Fruit fly (Drosophila melanogaster) whole organism, embryonic: Measurements from ENCODE around the gene CG18262.

Experiments
- Asciz ChIP-seq: fragments of 200-800 bp; sonication (Bioruptor generic); optimal IDR thresholded peaks from 2 replicates; lab custom pipeline; 2017; ENCODE audit warnings: missing biosample characterization, mild to moderate bottlenecking, missing genetic modification characterization, missing genetic modification reagents
- CG10959 ChIP-seq: fragments of 200-800 bp; sonication (Bioruptor generic); IDR thresholded peaks from 2 replicates; pipeline ENCODE4 v1.3.6; 2022; ENCODE audit warnings: missing biosample characterization, missing genetic modification characterization
- CG11456 ChIP-seq: fragments of 200-800 bp; sonication (Bioruptor generic); IDR thresholded peaks from 3 replicates; pipeline ENCODE4 v1.3.6; 2022; ENCODE audit warnings: missing biosample characterization, missing genetic modification characterization
- CG12391 ChIP-seq: fragments of 200-800 bp; sonication (Bioruptor generic); optimal IDR thresholded peaks from 3 replicates; lab custom pipeline; 2018; ENCODE audit warnings: missing biosample characterization, mild to moderate bottlenecking, missing genetic modification characterization, moderate library complexity
- CG12659 ChIP-seq: fragments of 200-800 bp; sonication (Bioruptor generic); optimal IDR thresholded peaks from 3 replicates; lab custom pipeline; 2017; ENCODE audit warnings: mild to moderate bottlenecking, missing biosample characterization, missing genetic modification reagents, missing genetic modification characterization
- CG14710 ChIP-seq: fragments of 200-800 bp; sonication (Bioruptor generic); optimal IDR thresholded peaks from 3 replicates; lab custom pipeline; 2019; ENCODE audit warnings: missing biosample characterization, mild to moderate bottlenecking, missing genetic modification characterization, moderate library complexity
- CG16779 ChIP-seq: fragments of 200-800 bp; sonication (Bioruptor generic); IDR thresholded peaks from 2 replicates; pipeline ENCODE4 v1.3.6; 2022; ENCODE audit warnings: missing biosample characterization, missing genetic modification characterization
- CG16813 ChIP-seq: fragments of 200-800 bp; sonication (Bioruptor generic); IDR thresholded peaks from 3 replicates; pipeline ENCODE4 v1.3.6; 2022; ENCODE audit warnings: missing biosample characterization, missing genetic modification characterization; ENCODE audit not compliant: partially characterized antibody
- CG16815 ChIP-seq: fragments of 200-800 bp; sonication (Bioruptor generic); optimal IDR thresholded peaks from 3 replicates; lab custom pipeline; 2017; ENCODE audit warnings: missing biosample characterization, mild to moderate bottlenecking, missing genetic modification characterization
- CG17385 ChIP-seq: fragments of 200-800 bp; sonication (Bioruptor generic); optimal IDR thresholded peaks from 3 replicates; lab custom pipeline; 2018; ENCODE audit warnings: missing biosample characterization, mild to moderate bottlenecking, missing genetic modification characterization
- CG17912 ChIP-seq: fragments of 200-800 bp; sonication (Bioruptor generic); optimal IDR thresholded peaks from 2 replicates; lab custom pipeline; 2018; ENCODE audit warnings: missing biosample characterization, mild to moderate bottlenecking, missing genetic modification characterization
- CG18262 ChIP-seq: fragments of 200-800 bp; optimal IDR thresholded peaks from 3 replicates; lab custom pipeline; 2019; ENCODE audit warnings: missing biosample characterization, mild to moderate bottlenecking, missing genetic modification characterization, moderate library complexity
- CG2712 ChIP-seq: fragments of 200-800 bp; optimal IDR thresholded peaks from 3 replicates; lab custom pipeline; 2019; ENCODE audit warnings: missing biosample characterization, mild to moderate bottlenecking, missing genetic modification characterization, moderate library complexity
- CG31224 ChIP-seq: fragments of 200-800 bp; sonication (Bioruptor generic); IDR thresholded peaks from 2 replicates; pipeline ENCODE4 v1.3.6; 2022; ENCODE audit warnings: missing biosample characterization, missing genetic modification characterization
- CG31365 ChIP-seq: fragments of 200-800 bp; sonication (Bioruptor generic); optimal IDR thresholded peaks from 2 replicates; lab custom pipeline; 2018; ENCODE audit warnings: missing biosample characterization, mild to moderate bottlenecking, missing genetic modification characterization
- CG34224 ChIP-seq: fragments of 200-800 bp; sonication (Bioruptor generic); IDR thresholded peaks from 3 replicates; pipeline ENCODE4 v1.3.6; 2022; ENCODE audit warnings: missing biosample characterization, missing genetic modification characterization; ENCODE audit not compliant: partially characterized antibody
- CG34376 ChIP-seq: fragments of 200-800 bp; sonication (Bioruptor generic); optimal IDR thresholded peaks from 2 replicates; lab custom pipeline; 2018; ENCODE audit warnings: missing biosample characterization, mild to moderate bottlenecking, missing genetic modification characterization
- CG34422 ChIP-seq: fragments of 200-800 bp; sonication (Bioruptor generic); IDR thresholded peaks from 3 replicates; pipeline ENCODE4 v1.3.6; 2022; ENCODE audit warnings: missing biosample characterization, missing genetic modification characterization
- CG4854 ChIP-seq: fragments of 200-800 bp; sonication (Bioruptor generic); optimal IDR thresholded peaks from 2 replicates; lab custom pipeline; 2016; ENCODE audit warnings: missing biosample characterization, missing genetic modification characterization, inconsistent platforms
- CG6854 ChIP-seq: fragments of 200-800 bp; sonication (Bioruptor generic); optimal IDR thresholded peaks from 3 replicates; lab custom pipeline; 2017; ENCODE audit warnings: missing biosample characterization, mild to moderate bottlenecking, missing genetic modification characterization
- CG7839 ChIP-seq: fragments of 200-800 bp; sonication (Bioruptor generic); optimal IDR thresholded peaks from 3 replicates; lab custom pipeline; 2018; ENCODE audit warnings: missing biosample characterization, mild to moderate bottlenecking, missing genetic modification characterization, moderate library complexity
- CG8290 ChIP-seq, 3 experiments: fragments of 200-800 bp; sonication (Bioruptor generic); optimal IDR thresholded peaks; 2 replicates each; lab custom pipeline; 2016 to 2019; ENCODE audit warnings: missing biosample characterization in 3 of 3, missing genetic modification characterization in 3 of 3, mild to moderate bottlenecking in 2 of 3, moderate library complexity in 1 of 3
- CG9876 ChIP-seq: fragments of 200-800 bp; sonication (Bioruptor generic); optimal IDR thresholded peaks from 2 replicates; lab custom pipeline; 2016; ENCODE audit warnings: missing biosample characterization, missing genetic modification characterization
- Camta ChIP-seq: fragments of 200-800 bp; sonication (Bioruptor generic); optimal IDR thresholded peaks from 2 replicates; lab custom pipeline; 2016; ENCODE audit warnings: missing biosample characterization, missing genetic modification characterization
- CkIIα-i1 ChIP-seq: fragments of 200-800 bp; sonication (Bioruptor generic); IDR thresholded peaks from 2 replicates; pipeline ENCODE4 v1.3.6; 2022; ENCODE audit warnings: missing biosample characterization, missing genetic modification characterization
- D ChIP-seq, 2 experiments: fragments of 200-800 bp in 1 of 2; fragments of >200 bp in 1 of 2; sonication (Bioruptor generic) in 1 of 2; optimal IDR thresholded peaks; 2 replicates in 1 of 2; 3 replicates in 1 of 2; lab custom pipeline; 2017; ENCODE audit warnings: mild to moderate bottlenecking in 1 of 2, missing biosample characterization in 1 of 2, missing genetic modification characterization in 1 of 2, missing genetic modification reagents in 1 of 2
- Ets65A ChIP-seq: fragments of 200-800 bp; sonication (Bioruptor generic); peaks from one replicate; lab custom pipeline; 2016; ENCODE audit warnings: missing biosample characterization, missing genetic modification characterization
- MBD-R2 ChIP-seq: fragments of 200-800 bp; sonication (Bioruptor generic); IDR thresholded peaks from 2 replicates; pipeline ENCODE4 v1.3.6; 2022; ENCODE audit warnings: missing biosample characterization, missing genetic modification characterization
- Mes4 ChIP-seq: fragments of 200-800 bp; sonication (Bioruptor generic); optimal IDR thresholded peaks from 2 replicates; lab custom pipeline; 2016; ENCODE audit warnings: missing biosample characterization, missing genetic modification characterization
- Nf-YC ChIP-seq: fragments of 200-800 bp; optimal IDR thresholded peaks from 3 replicates; lab custom pipeline; 2019; ENCODE audit warnings: missing biosample characterization, mild to moderate bottlenecking, missing genetic modification characterization, moderate library complexity
- Ptx1 ChIP-seq: fragments of 200-800 bp; sonication (Bioruptor generic); IDR thresholded peaks from 2 replicates; pipeline ENCODE4 v1.3.6; 2022; ENCODE audit warnings: missing biosample characterization, missing genetic modification characterization
- Rx ChIP-seq: fragments of 200-800 bp; sonication (Bioruptor generic); IDR thresholded peaks from 2 replicates; pipeline ENCODE4 v1.3.6; 2022; ENCODE audit warnings: missing biosample characterization, missing genetic modification characterization
- Sox100B ChIP-seq: fragments of 200-800 bp; sonication (Bioruptor generic); optimal IDR thresholded peaks from 3 replicates; lab custom pipeline; 2018; ENCODE audit warnings: missing biosample characterization, mild to moderate bottlenecking, missing genetic modification characterization
- ap ChIP-seq: fragments of 200-800 bp; sonication (Bioruptor generic); IDR thresholded peaks from 2 replicates; pipeline ENCODE4 v1.3.6; 2022; ENCODE audit warnings: missing biosample characterization, missing genetic modification characterization
- chif ChIP-seq, 2 experiments: fragments of 200-800 bp; sonication (Bioruptor generic); optimal IDR thresholded peaks; 3 replicates each; lab custom pipeline; 2016; ENCODE audit warnings: missing biosample characterization in 2 of 2, missing genetic modification characterization in 2 of 2
- chm ChIP-seq: fragments of 200-800 bp; sonication (Bioruptor generic); IDR thresholded peaks from 2 replicates; pipeline ENCODE4 v1.3.6; 2022; ENCODE audit warnings: missing biosample characterization, missing genetic modification characterization
- croc ChIP-seq: fragments of 200-800 bp; sonication (Bioruptor generic); conservative IDR thresholded peaks from 3 replicates; pipeline ENCODE4 v1.3.6; 2022; ENCODE audit warnings: missing biosample characterization, missing genetic modification characterization
- gcm2 ChIP-seq: fragments of 200-800 bp; sonication (Bioruptor generic); optimal IDR thresholded peaks from 2 replicates; lab custom pipeline; 2016; ENCODE audit warnings: missing biosample characterization, missing genetic modification characterization
- gfzf ChIP-seq: fragments of 200-800 bp; sonication (Bioruptor generic); optimal IDR thresholded peaks from 2 replicates; lab custom pipeline; 2016; ENCODE audit warnings: missing biosample characterization, mild to moderate bottlenecking, missing genetic modification characterization, moderate library complexity
- gsb-n ChIP-seq: fragments of 200-800 bp; sonication (Bioruptor generic); optimal IDR thresholded peaks from 3 replicates; lab custom pipeline; 2018; ENCODE audit warnings: missing biosample characterization, mild to moderate bottlenecking, missing genetic modification characterization
- mld ChIP-seq: fragments of 200-800 bp; sonication (Bioruptor generic); IDR thresholded peaks from 3 replicates; pipeline ENCODE4 v1.3.6; 2022; ENCODE audit warnings: missing biosample characterization, missing genetic modification characterization; ENCODE audit not compliant: partially characterized antibody
- nerfin-1 ChIP-seq: fragments of 200-800 bp; sonication (Bioruptor generic); optimal IDR thresholded peaks from 3 replicates; lab custom pipeline; 2019; ENCODE audit warnings: missing biosample characterization, mild to moderate bottlenecking, missing genetic modification characterization, moderate library complexity
- oc ChIP-seq: fragments of 200-800 bp; sonication (Bioruptor generic); optimal IDR thresholded peaks from 2 replicates; lab custom pipeline; 2018; ENCODE audit warnings: missing biosample characterization, mild to moderate bottlenecking, missing genetic modification characterization, moderate library complexity
- psq ChIP-seq: fragments of 200-800 bp; sonication (Bioruptor generic); optimal IDR thresholded peaks from 2 replicates; lab custom pipeline; 2017; ENCODE audit warnings: missing biosample characterization, missing genetic modification characterization
- ranshi ChIP-seq: fragments of 200-800 bp; sonication (Bioruptor generic); IDR thresholded peaks from 2 replicates; pipeline ENCODE4 v1.3.6; 2022; ENCODE audit warnings: missing biosample characterization, missing genetic modification characterization
- rib ChIP-seq: fragments of 200-800 bp; sonication (Bioruptor generic); IDR thresholded peaks from 2 replicates; pipeline ENCODE4 v1.3.6; 2022; ENCODE audit warnings: missing biosample characterization, missing genetic modification characterization
- run ChIP-seq: fragments of 200-800 bp; sonication (Bioruptor generic); optimal IDR thresholded peaks from 3 replicates; lab custom pipeline; 2018; ENCODE audit warnings: missing biosample characterization, mild to moderate bottlenecking, missing genetic modification characterization
- salm ChIP-seq: fragments of 200-800 bp; sonication (Bioruptor generic); optimal IDR thresholded peaks from 2 replicates; lab custom pipeline; 2018; ENCODE audit warnings: missing biosample characterization, mild to moderate bottlenecking, missing genetic modification characterization
- tio ChIP-seq: fragments of 200-800 bp; sonication (Bioruptor generic); optimal IDR thresholded peaks from 2 replicates; lab custom pipeline; 2017; ENCODE audit warnings: missing biosample characterization, missing genetic modification characterization, inconsistent platforms
- wdn ChIP-seq: fragments of 200-800 bp; sonication (Bioruptor generic); IDR thresholded peaks from 2 replicates; pipeline ENCODE4 v1.3.6; 2022; ENCODE audit warnings: missing biosample characterization, missing genetic modification characterization

The CG18262 gene

dm6 chrX:8126149-8126548 lies 26.6 kb upstream of the CG18262 start (continued):
- TF ChIP-seq CG10959 (GFP tag; lab: Robert Waterston, UW): peak; percentile 45; the same call in 1 of the 2 replicates
- TF ChIP-seq CG34376 (GFP tag; lab: Kevin White, UChicago): no peak
- TF ChIP-seq gsb-n (tag; lab: Kevin White, UChicago): peak; percentile 75
- TF ChIP-seq CG17912: no peak
- peak; percentile 53 for TF ChIP-seq tio (GFP tag; lab: Kevin White, UChicago)
- TF ChIP-seq CG31365 (tag; lab: Kevin White, UChicago): no peak
- TF ChIP-seq Rx (GFP tag; lab: Robert Waterston, UW): peak; percentile 59; the same call in 1 of the 2 replicates
- TF ChIP-seq MBD-R2 (GFP tag; lab: Robert Waterston, UW): no peak
- no peak for TF ChIP-seq CG4854 (GFP tag; lab: Kevin White, UChicago)
- TF ChIP-seq oc (tag; lab: Kevin White, UChicago): peak; percentile 74
- no peak for TF ChIP-seq CG11456 (GFP tag; lab: Robert Waterston, UW)
- TF ChIP-seq croc (GFP tag; lab: Robert Waterston, UW): peak; percentile 52; the same call in 2 of the 3 replicates
- no peak for TF ChIP-seq wdn
- TF ChIP-seq CG31224: no peak
- TF ChIP-seq CG12659: peak; percentile 11
- peak; percentile 67 for TF ChIP-seq Ptx1
- TF ChIP-seq Camta: peak; percentile 35
- no peak for TF ChIP-seq CG16779 (GFP tag; lab: Robert Waterston, UW)
- TF ChIP-seq gfzf (GFP tag; lab: Kevin White, UChicago): no peak
- no peak for TF ChIP-seq CG16813 (GFP tag; lab: Robert Waterston, UW)
- TF ChIP-seq CG16815 (GFP tag; lab: Kevin White, UChicago): no peak
- TF ChIP-seq CG14710 (tag; lab: Kevin White, UChicago): peak; percentile 65
- TF ChIP-seq chif (GFP tag; optimal IDR thresholded peaks at IDR 0.05; lab: Kevin White, UChicago): peak; percentile 23 to 71
- TF ChIP-seq CG18262 (tag; lab: Kevin White, UChicago): peak; percentile 80
- TF ChIP-seq Ets65A (GFP tag; lab: Kevin White, UChicago): peak; percentile 94
- TF ChIP-seq CG12391: peak; percentile 73
- no peak for TF ChIP-seq gcm2 (GFP tag; lab: Kevin White, UChicago)
- peak; percentile 64 for TF ChIP-seq CG7839 (tag; lab: Kevin White, UChicago)
- TF ChIP-seq mld (GFP tag; lab: Robert Waterston, UW): no peak
- TF ChIP-seq rib (GFP tag; lab: Robert Waterston, UW): no peak
- peak; percentile 57 for TF ChIP-seq Sox100B (GFP tag; lab: Kevin White, UChicago)
- no peak for TF ChIP-seq CkIIα-i1 (GFP tag; lab: Robert Waterston, UW)
- TF ChIP-seq CG17385 (GFP tag; lab: Kevin White, UChicago): peak; percentile 45
- TF ChIP-seq CG34422: peak; percentile 70; the same call in 2 of the 3 replicates
- TF ChIP-seq ranshi (GFP tag; lab: Robert Waterston, UW): peak; percentile 50; the same call in 1 of the 2 replicates
- TF ChIP-seq psq (GFP tag; lab: Kevin White, UChicago): peak; percentile 6
- TF ChIP-seq Asciz (GFP tag; lab: Kevin White, UChicago): peak; percentile 49
- peak; percentile 55; the same call in 1 of the 2 replicates for TF ChIP-seq chm (GFP tag; lab: Robert Waterston, UW)
- TF ChIP-seq nerfin-1 (tag; lab: Kevin White, UChicago): peak; percentile 46
- TF ChIP-seq CG9876 (GFP tag; lab: Kevin White, UChicago): no peak
- TF ChIP-seq Nf-YC (tag; lab: Kevin White, UChicago): no peak
- TF ChIP-seq CG8290 (GFP tag; optimal IDR thresholded peaks at IDR 0.05; lab: Kevin White, UChicago): peak; percentile 7
- TF ChIP-seq CG8290 (tag; optimal IDR thresholded peaks at IDR 0.05; lab: Kevin White, UChicago): peak in 1 of 2 experiments; percentile 53
- TF ChIP-seq CG2712 (tag; lab: Kevin White, UChicago): peak; percentile 80
- no peak for TF ChIP-seq CG34224 (GFP tag; lab: Robert Waterston, UW)
- TF ChIP-seq D (optimal IDR thresholded peaks at IDR 0.05; lab: Kevin White, UChicago): no peak
- peak; percentile 63 for TF ChIP-seq D (GFP tag; optimal IDR thresholded peaks at IDR 0.05; lab: Kevin White, UChicago)
- peak; percentile 21 for TF ChIP-seq salm
- TF ChIP-seq run (tag; lab: Kevin White, UChicago): no peak
- peak; percentile 44; the same call in 1 of the 2 replicates for TF ChIP-seq ap (GFP tag; lab: Robert Waterston, UW)
- no peak for TF ChIP-seq CG6854
- TF ChIP-seq Mes4 (GFP tag; lab: Kevin White, UChicago): peak; percentile 59
